Fruit fly (Drosophila melanogaster) whole organism, wandering third instar larva: ENCODE data around the gene piwi.

Source experiments
- Abd-B ChIP-seq: fragments of >200 bp; optimal IDR thresholded peaks from 2 replicates; lab custom pipeline; 2017; ENCODE audit warnings: missing biosample characterization, missing genetic modification characterization
- CG32264 ChIP-seq: fragments of 200-800 bp; sonication (Bioruptor generic); optimal IDR thresholded peaks from 2 replicates; lab custom pipeline; 2016; ENCODE audit warnings: missing biosample characterization, missing genetic modification characterization
- CG9705 ChIP-seq: fragments of 200-800 bp; sonication (Bioruptor generic); optimal IDR thresholded peaks from 2 replicates; lab custom pipeline; 2018; ENCODE audit warnings: missing biosample characterization, mild to moderate bottlenecking, missing genetic modification characterization
- CrebA ChIP-seq: fragments of 200-800 bp; sonication (Bioruptor generic); optimal IDR thresholded peaks from 2 replicates; lab custom pipeline; 2016; ENCODE audit warnings: missing biosample characterization, mild to moderate bottlenecking, missing genetic modification characterization, borderline replicate concordance
- Dfd ChIP-seq: fragments of >200 bp; optimal IDR thresholded peaks from 2 replicates; lab custom pipeline; 2017; ENCODE audit warnings: missing biosample characterization, missing genetic modification characterization
- Dif ChIP-seq: fragments of 200-275, 200-300 bp; sonication (Bioruptor generic); optimal IDR thresholded peaks from 2 replicates; lab custom pipeline; 2018; ENCODE audit warnings: missing biosample characterization, missing genetic modification characterization; ENCODE audit not compliant: partially characterized antibody
- GATAd ChIP-seq: sonication (Bioruptor generic); optimal IDR thresholded peaks from 2 replicates; lab custom pipeline; 2016; ENCODE audit warnings: missing biosample characterization, missing genetic modification characterization
- HLH106 ChIP-seq: fragments of 200-800 bp; optimal IDR thresholded peaks from 3 replicates; lab custom pipeline; 2019; ENCODE audit warnings: missing biosample characterization, mild to moderate bottlenecking, missing genetic modification characterization, moderate library complexity
- Hnf4 ChIP-seq: fragments of 200-800 bp; sonication (Bioruptor generic); optimal IDR thresholded peaks from 2 replicates; lab custom pipeline; 2016; ENCODE audit warnings: missing biosample characterization, mild to moderate bottlenecking, missing genetic modification characterization
- Hr78 ChIP-seq: fragments of >200 bp; optimal IDR thresholded peaks from 2 replicates; lab custom pipeline; 2017; ENCODE audit warnings: missing biosample characterization, missing genetic modification characterization
- Hr83 ChIP-seq: fragments of 200-300 bp; sonication (Bioruptor generic); optimal IDR thresholded peaks from 2 replicates; lab custom pipeline; 2016; ENCODE audit warnings: missing biosample characterization, mild to moderate bottlenecking, missing genetic modification characterization, moderate library complexity; ENCODE audit not compliant: poor library complexity, severe bottlenecking
- Jra ChIP-seq: sonication (Bioruptor generic); optimal IDR thresholded peaks from 2 replicates; lab custom pipeline; 2016; ENCODE audit warnings: missing biosample characterization, missing genetic modification characterization
- N ChIP-seq: fragments of >200 bp; optimal IDR thresholded peaks from 2 replicates; lab custom pipeline; 2018; ENCODE audit warnings: missing biosample characterization, missing external identifiers, missing genetic modification characterization
- OdsH ChIP-seq: fragments of 200-800 bp; sonication (Bioruptor generic); optimal IDR thresholded peaks from 2 replicates; lab custom pipeline; 2016; ENCODE audit warnings: missing biosample characterization, mild to moderate bottlenecking, missing genetic modification characterization
- Rel ChIP-seq, 2 experiments: fragments of 200-800 bp; sonication (Bioruptor generic) in 1 of 2; optimal IDR thresholded peaks; 2 replicates in 1 of 2; 3 replicates in 1 of 2; lab custom pipeline; 2016 to 2019; ENCODE audit warnings: mild to moderate bottlenecking in 2 of 2, missing biosample characterization in 2 of 2, missing genetic modification characterization in 2 of 2, moderate library complexity in 1 of 2
- Sp1 ChIP-seq: fragments of 200-800 bp; sonication (Bioruptor generic); optimal IDR thresholded peaks from 3 replicates; lab custom pipeline; 2019; ENCODE audit warnings: missing biosample characterization, mild to moderate bottlenecking, missing genetic modification characterization, moderate library complexity
- Vsx2 ChIP-seq: fragments of 200-300, 225-300 bp; sonication (Bioruptor generic); optimal IDR thresholded peaks from 2 replicates; lab custom pipeline; 2018; ENCODE audit warnings: missing biosample characterization, missing genetic modification characterization; ENCODE audit not compliant: partially characterized antibody
- br ChIP-seq: fragments of 200-800 bp; sonication (Bioruptor generic); optimal IDR thresholded peaks from 2 replicates; lab custom pipeline; 2016; ENCODE audit warnings: missing biosample characterization, missing genetic modification characterization
- brk ChIP-seq: fragments of 200-800 bp; sonication (Bioruptor generic); optimal IDR thresholded peaks from 2 replicates; lab custom pipeline; 2016; ENCODE audit warnings: missing biosample characterization, mild to moderate bottlenecking, missing genetic modification characterization
- dl ChIP-seq, 2 experiments: fragments of 175-275, 200-275 bp in 1 of 2; fragments of 200-275 bp in 1 of 2; sonication (Bioruptor generic); optimal IDR thresholded peaks; lab custom pipeline; 2018; ENCODE audit warnings: mild to moderate bottlenecking in 2 of 2, missing biosample characterization in 2 of 2, missing genetic modification characterization in 2 of 2, moderate library complexity in 2 of 2; ENCODE audit not compliant: partially characterized antibody in 2 of 2, insufficient read depth in 1 of 2
- dmrt93B ChIP-seq: fragments of 200-800 bp; sonication (Bioruptor generic); optimal IDR thresholded peaks from 2 replicates; lab custom pipeline; 2018; ENCODE audit warnings: missing biosample characterization, mild to moderate bottlenecking, missing genetic modification characterization
- dsf ChIP-seq: sonication (Bioruptor generic); optimal IDR thresholded peaks from 2 replicates; lab custom pipeline; 2016; ENCODE audit warnings: missing biosample characterization, missing genetic modification characterization, borderline replicate concordance
- ey ChIP-seq: fragments of 200-800 bp; sonication (Bioruptor generic); optimal IDR thresholded peaks from 2 replicates; lab custom pipeline; 2016; ENCODE audit warnings: missing biosample characterization, missing genetic modification characterization
- foxo ChIP-seq, 2 experiments: fragments of 200-800 bp; sonication (Bioruptor generic); optimal IDR thresholded peaks; 2 replicates in 1 of 2; 3 replicates in 1 of 2; lab custom pipeline; 2016 to 2017; ENCODE audit warnings: missing biosample characterization in 2 of 2, missing genetic modification characterization in 2 of 2
- fru ChIP-seq: fragments of 200-800 bp; sonication (Bioruptor generic); optimal IDR thresholded peaks from 3 replicates; lab custom pipeline; 2016; ENCODE audit warnings: missing biosample characterization, mild to moderate bottlenecking, missing genetic modification characterization
- h ChIP-seq: fragments of 200-800 bp; sonication (Bioruptor generic); optimal IDR thresholded peaks from 3 replicates; lab custom pipeline; 2016; ENCODE audit warnings: missing biosample characterization, mild to moderate bottlenecking, missing genetic modification characterization
- jim ChIP-seq: fragments of 175-275, 200-325 bp; sonication (Bioruptor generic); optimal IDR thresholded peaks from 2 replicates; lab custom pipeline; 2016; ENCODE audit warnings: missing biosample characterization, mild to moderate bottlenecking, missing genetic modification characterization
- lola ChIP-seq: fragments of >200 bp; optimal IDR thresholded peaks from 2 replicates; lab custom pipeline; 2017; ENCODE audit warnings: missing biosample characterization, missing genetic modification characterization
- psq ChIP-seq: fragments of 200-800 bp; sonication (Bioruptor generic); optimal IDR thresholded peaks from 3 replicates; lab custom pipeline; 2017; ENCODE audit warnings: missing biosample characterization, mild to moderate bottlenecking, missing genetic modification characterization, moderate library complexity
- rgr ChIP-seq: fragments of 200-800 bp; sonication (Bioruptor generic); optimal IDR thresholded peaks from 3 replicates; lab custom pipeline; 2016; ENCODE audit warnings: missing biosample characterization, mild to moderate bottlenecking, missing genetic modification characterization
- sage ChIP-seq: fragments of 200-800 bp; sonication (Bioruptor generic); optimal IDR thresholded peaks from 2 replicates; lab custom pipeline; 2016; ENCODE audit warnings: missing biosample characterization, mild to moderate bottlenecking, missing genetic modification characterization
- sv ChIP-seq: fragments of 200-800 bp; sonication (Bioruptor generic); optimal IDR thresholded peaks from 3 replicates; lab custom pipeline; 2016; ENCODE audit warnings: missing biosample characterization, missing genetic modification characterization
- tai ChIP-seq: sonication (Bioruptor generic); optimal IDR thresholded peaks from 2 replicates; lab custom pipeline; 2016; ENCODE audit warnings: missing biosample characterization, missing genetic modification characterization
- usp ChIP-seq: fragments of >200 bp; optimal IDR thresholded peaks from 2 replicates; lab custom pipeline; 2017; ENCODE audit warnings: missing biosample characterization, missing genetic modification characterization
- woc ChIP-seq: sonication (Bioruptor generic); optimal IDR thresholded peaks from 2 replicates; lab custom pipeline; 2016; ENCODE audit warnings: missing biosample characterization, mild to moderate bottlenecking, missing genetic modification characterization

piwi gene

DNA sequence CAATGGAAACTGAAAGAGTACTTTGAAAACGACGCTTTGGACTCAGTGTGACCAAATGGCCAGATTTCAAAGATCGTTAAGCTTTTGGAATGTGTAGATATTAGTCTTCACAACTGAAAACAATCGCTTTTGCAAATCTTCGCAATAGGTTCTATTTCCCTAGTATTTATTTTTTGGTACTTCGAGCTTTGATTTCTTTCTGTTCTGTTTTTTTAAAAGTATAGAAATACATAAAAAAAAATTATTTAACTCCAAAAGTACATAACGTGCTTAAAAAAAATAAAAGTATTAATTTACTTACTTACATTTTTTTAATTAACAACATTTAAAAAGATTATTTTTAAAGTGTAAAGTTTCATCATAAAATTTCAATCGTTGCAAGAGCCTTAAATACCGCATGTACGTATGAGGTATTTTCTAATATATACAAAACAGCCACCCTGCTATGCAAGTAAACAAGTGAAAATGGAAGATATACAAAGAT, at the start of gene piwi, which contains the start of gene CG12253:
Gene piwi (minus strand): TSS at position 51 of the 484 bp plus-strand sequence.
Gene CG12253 (plus strand): TSS at position 437 of the 484 bp plus-strand sequence.
- TF ChIP-seq psq (GFP tag; lab: Kevin White, UChicago) (peak; percentile 49), sv (GFP tag; lab: Kevin White, UChicago) (peak; percentile 50), usp (GFP tag; lab: Kevin White, UChicago) (no peak), Vsx2 (GFP tag; lab: Kevin White, UChicago) (peak; percentile 93), woc (GFP tag; lab: Kevin White, UChicago) (peak; percentile 28), tai (GFP tag; lab: Kevin White, UChicago) (peak; percentile 57), ey (GFP tag; lab: Kevin White, UChicago) (peak; percentile 44), Dif (GFP tag; lab: Kevin White, UChicago) (peak; percentile 61), jim (GFP tag; lab: Kevin White, UChicago) (no peak), GATAd (GFP tag; lab: Kevin White, UChicago) (no peak), Rel (GFP tag; optimal IDR thresholded peaks at IDR 0.05; lab: Kevin White, UChicago) (no peak), Rel (tag; optimal IDR thresholded peaks at IDR 0.05; lab: Kevin White, UChicago) (peak; percentile 47), sage (GFP tag; lab: Kevin White, UChicago) (no peak), brk (GFP tag; lab: Kevin White, UChicago) (peak; percentile 67), OdsH (GFP tag; lab: Kevin White, UChicago) (peak; percentile 50), CrebA (GFP tag; lab: Kevin White, UChicago) (no peak)

DNA sequence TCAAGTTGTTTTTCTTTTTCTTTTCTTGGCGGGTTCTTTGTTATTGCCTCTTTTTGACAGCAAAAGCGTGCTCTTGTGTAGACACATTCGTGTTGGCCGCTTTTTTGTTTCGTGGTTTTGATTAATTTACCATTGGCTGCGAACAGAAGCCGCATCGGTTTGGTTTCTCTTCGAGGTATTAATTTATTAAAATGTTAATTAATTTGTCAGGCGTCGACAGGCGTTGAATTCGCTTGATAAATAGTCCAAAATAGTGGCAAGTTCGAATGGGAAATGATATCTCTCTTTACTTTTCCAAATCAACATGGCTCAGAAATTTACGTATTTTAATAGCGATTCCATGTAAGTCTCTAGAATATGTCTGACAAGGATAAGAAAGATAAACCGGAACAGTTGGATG, 47.3 kb upstream of the piwi start, which contains the start of gene CG18666:
Gene CG18666 (plus strand): TSS at position 301 of the 400 bp plus-strand sequence.
- TF ChIP-seq CG32264 (GFP tag; lab: Kevin White, UChicago): no peak
- no peak for TF ChIP-seq foxo (GFP tag; optimal IDR thresholded peaks at IDR 0.05; lab: Kevin White, UChicago)
- no peak for TF ChIP-seq lola (GFP tag; lab: Kevin White, UChicago)
- no peak for TF ChIP-seq Jra
- no peak for TF ChIP-seq sv (GFP tag; lab: Kevin White, UChicago)

DNA sequence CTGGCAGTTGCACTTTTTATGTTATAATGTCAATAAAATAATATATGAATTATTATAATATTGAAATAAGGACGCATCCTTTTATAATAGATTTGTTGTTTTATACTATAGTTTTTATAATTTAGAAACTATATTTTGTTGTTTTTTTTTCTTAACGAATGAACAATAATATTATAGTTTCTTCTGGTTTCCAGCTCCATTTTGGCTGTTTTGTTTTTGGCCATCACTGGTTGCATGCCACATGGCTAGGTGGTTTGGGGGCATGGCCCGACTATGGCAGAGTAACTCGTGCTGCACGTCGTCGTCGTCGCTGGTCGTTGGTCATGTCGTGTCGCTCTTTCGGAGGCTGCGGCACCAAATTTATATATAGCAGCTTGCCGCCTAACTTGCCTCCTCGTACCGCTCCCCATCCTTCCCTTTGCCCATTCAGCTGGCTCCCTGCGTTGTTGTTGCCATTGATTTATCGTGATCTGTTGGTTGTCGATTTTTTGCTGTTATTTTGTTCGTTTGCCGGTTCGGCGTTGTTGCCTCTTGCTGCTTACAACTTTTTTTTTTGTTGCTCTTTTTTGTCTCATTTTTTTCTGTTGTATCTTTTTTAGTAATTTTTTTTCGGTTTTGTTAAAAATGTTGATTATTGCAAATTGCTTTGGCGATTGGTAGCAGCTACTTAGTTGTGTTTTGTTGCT, 45.2 kb upstream of the piwi start:
- TF ChIP-seq foxo (GFP tag; optimal IDR thresholded peaks at IDR 0.05; lab: Kevin White, UChicago) (no peak), sv (GFP tag; lab: Kevin White, UChicago) (no peak), tai (GFP tag; lab: Kevin White, UChicago) (no peak), Jra (no peak), usp (GFP tag; lab: Kevin White, UChicago) (no peak), sage (GFP tag; lab: Kevin White, UChicago) (no peak), CrebA (GFP tag; lab: Kevin White, UChicago) (no peak), brk (GFP tag; lab: Kevin White, UChicago) (no peak), ey (GFP tag; lab: Kevin White, UChicago) (no peak), lola (GFP tag; lab: Kevin White, UChicago) (no peak), Abd-B (GFP tag; lab: Kevin White, UChicago) (no peak), br (GFP tag; lab: Kevin White, UChicago) (no peak), Hr83 (GFP tag; lab: Kevin White, UChicago) (no peak), h (GFP tag; lab: Kevin White, UChicago) (no peak)

DNA sequence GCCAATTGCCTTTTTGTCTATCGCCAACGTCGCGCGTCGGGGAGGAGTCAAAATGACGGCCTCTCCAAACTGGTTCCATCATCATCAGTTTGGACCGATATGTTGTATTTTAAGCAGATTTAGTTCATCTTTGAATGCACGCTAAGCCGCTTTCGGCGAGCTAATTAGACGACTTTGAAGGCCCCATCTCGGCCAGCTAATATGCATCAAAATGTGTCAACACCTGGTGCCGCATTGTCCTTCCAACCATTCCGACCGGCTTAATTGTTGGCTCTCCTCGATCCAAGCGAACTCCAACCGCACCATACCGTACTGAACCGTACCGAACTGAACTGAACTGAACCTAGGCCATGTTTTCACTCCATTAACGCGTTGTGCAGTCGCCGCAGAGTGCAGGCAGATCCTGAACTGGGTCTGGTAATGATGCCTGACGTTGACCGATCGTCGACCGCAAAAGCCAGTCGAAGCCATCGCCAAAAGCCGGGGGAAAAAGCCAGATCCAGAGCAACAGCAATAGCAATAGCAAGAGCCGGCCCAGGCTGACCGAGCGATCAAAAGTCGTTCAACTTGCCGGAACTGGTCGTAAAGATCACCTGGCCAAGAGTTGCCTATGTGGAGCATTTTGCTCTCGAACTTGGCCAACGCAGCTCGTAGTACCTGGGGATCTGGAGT, 40.7 kb upstream of the piwi start:
- TF ChIP-seq dl (GFP tag; optimal IDR thresholded peaks at IDR 0.05; lab: Kevin White, UChicago; ENCODE audit: insufficient read depth in 1 of 2, partially characterized antibody in 2 of 2) (no peak), jim (GFP tag; lab: Kevin White, UChicago) (no peak), sv (GFP tag; lab: Kevin White, UChicago) (no peak), h (GFP tag; lab: Kevin White, UChicago) (no peak), Hr83 (GFP tag; lab: Kevin White, UChicago) (no peak), Sp1 (GFP tag; lab: Kevin White, UChicago) (no peak), Rel (GFP tag; optimal IDR thresholded peaks at IDR 0.05; lab: Kevin White, UChicago) (no peak), Rel (tag; optimal IDR thresholded peaks at IDR 0.05; lab: Kevin White, UChicago) (no peak), rgr (GFP tag; lab: Kevin White, UChicago) (no peak), CG9705 (GFP tag; lab: Kevin White, UChicago) (no peak), fru (GFP tag; lab: Kevin White, UChicago) (no peak), Dfd (GFP tag; lab: Kevin White, UChicago) (no peak), Hr78 (GFP tag; lab: Kevin White, UChicago) (no peak), foxo (GFP tag; optimal IDR thresholded peaks at IDR 0.05; lab: Kevin White, UChicago) (no peak), Hnf4 (GFP tag; lab: Kevin White, UChicago) (no peak), dsf (GFP tag; lab: Kevin White, UChicago) (no peak), N (GFP tag; lab: Kevin White, UChicago) (no peak), dmrt93B (GFP tag; lab: Kevin White, UChicago) (no peak), sage (GFP tag; lab: Kevin White, UChicago) (no peak), HLH106 (tag; lab: Kevin White, UChicago) (no peak), CG32264 (GFP tag; lab: Kevin White, UChicago) (no peak)
